Fruit fly (Drosophila melanogaster): Measurements from ENCODE around the gene CG32986.

The CG32986 gene

DNA sequence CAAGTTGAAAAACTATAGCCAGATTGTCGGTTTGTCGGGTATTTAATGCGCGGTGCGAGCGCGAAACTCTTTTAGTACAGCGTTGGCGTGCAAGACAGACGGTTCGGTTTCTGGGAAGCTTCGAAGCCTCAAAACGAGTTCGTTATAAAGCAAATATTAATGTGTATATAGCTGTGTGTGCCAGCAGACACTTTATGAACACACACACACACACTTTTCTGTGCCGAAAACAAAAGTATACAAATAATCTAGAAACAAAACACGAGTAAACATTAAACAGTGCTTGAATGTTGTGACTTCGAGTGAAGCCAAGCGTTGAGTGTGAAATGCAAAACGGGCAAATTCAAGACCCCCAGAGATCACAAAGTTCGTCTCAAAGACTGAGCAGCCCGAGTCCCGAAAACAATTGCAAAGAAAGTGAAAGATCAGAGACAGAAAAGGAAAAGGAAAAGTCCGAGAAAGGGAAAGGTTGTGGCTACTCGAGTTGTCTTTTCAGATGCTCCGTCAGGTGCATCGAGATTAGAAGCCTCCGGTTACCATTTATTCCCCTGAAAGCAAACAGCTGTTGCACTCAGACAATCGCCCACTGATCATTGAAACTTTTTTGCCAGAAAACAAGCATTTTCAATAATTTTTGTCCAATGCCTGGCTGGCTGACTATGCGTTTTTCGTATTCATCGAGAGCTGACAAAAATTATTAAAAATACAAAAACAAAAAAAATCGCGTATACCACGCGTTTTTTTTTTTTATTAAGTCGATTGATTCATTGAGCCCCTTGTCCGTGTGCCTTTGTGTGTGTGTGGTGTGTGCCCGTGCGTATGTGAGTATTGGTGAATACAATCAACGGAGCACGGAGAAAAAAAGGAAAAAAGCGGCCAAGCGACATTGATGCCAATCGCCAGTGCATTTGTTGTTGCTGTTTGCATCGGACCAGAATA, 36.4 kb downstream of the CG32986 start, which contains the start of gene CG34398 (continued):
- TF ChIP-seq CG4328 (GFP tag; optimal IDR thresholded peaks at IDR 0.05) (no peak), CG17359 (tag; optimal IDR thresholded peaks at IDR 0.05) (no peak), ewg (GFP tag; optimal IDR thresholded peaks at IDR 0.05) (no peak), CG11456 (GFP tag; IDR thresholded peaks at IDR 0.05) (no peak), CG4360 (GFP tag; IDR thresholded peaks at IDR 0.05) (no peak), Blimp-1 (GFP tag; optimal IDR thresholded peaks at IDR 0.05) (peak; percentile 66), sima (GFP tag; optimal IDR thresholded peaks at IDR 0.05) (no peak), CG10565 (GFP tag; optimal IDR thresholded peaks at IDR 0.05) (no peak), NC2β (GFP tag; optimal IDR thresholded peaks at IDR 0.05) (no peak), gfzf (GFP tag; optimal IDR thresholded peaks at IDR 0.05) (no peak), Fer2 (tag; optimal IDR thresholded peaks at IDR 0.05) (no peak), ranshi (GFP tag; IDR thresholded peaks at IDR 0.05) (0 out of 2 replicates have a peak, but pooled peaks have one; percentile 12), Nf-YC (tag; optimal IDR thresholded peaks at IDR 0.05) (no peak), CG11560 (tag; IDR thresholded peaks at IDR 0.05) (no peak), CG3995 (GFP tag; optimal IDR thresholded peaks at IDR 0.05) (peak; percentile 53), CG12942 (GFP tag; optimal IDR thresholded peaks at IDR 0.05) (no peak), bowl (GFP tag; IDR thresholded peaks at IDR 0.05) (no peak), CG8924 (tag; optimal IDR thresholded peaks at IDR 0.05) (no peak), Sry-β (GFP tag; optimal IDR thresholded peaks at IDR 0.05) (no peak), HLH3B (GFP tag; IDR thresholded peaks at IDR 0.05) (no peak), lola (GFP tag; optimal IDR thresholded peaks at IDR 0.05) (no peak), abd-A (tag; optimal IDR thresholded peaks at IDR 0.05) (peak; percentile 13), Hmr (GFP tag; optimal IDR thresholded peaks at IDR 0.05) (no peak), sim (GFP tag; IDR thresholded peaks at IDR 0.05) (0 out of 2 replicates have a peak, but pooled peaks have one; percentile 11), nom (GFP tag; optimal IDR thresholded peaks at IDR 0.05) (peak; percentile 35), Ravus (GFP tag; IDR thresholded peaks at IDR 0.05) (no peak), dpn (GFP tag; optimal IDR thresholded peaks at IDR 0.05) (no peak), CG1792 (GFP tag; optimal IDR thresholded peaks at IDR 0.05) (no peak), CG31441 (GFP tag; IDR thresholded peaks at IDR 0.05) (no peak), Hr39 (optimal IDR thresholded peaks at IDR 0.05) (no peak), CG15011 (GFP tag; optimal IDR thresholded peaks at IDR 0.05) (no peak), CG7786 (GFP tag; optimal IDR thresholded peaks at IDR 0.05) (no peak), CG6813 (GFP tag; optimal IDR thresholded peaks at IDR 0.05) (peak; percentile 2), stc (GFP tag; IDR thresholded peaks at IDR 0.05) (no peak), CG16813 (GFP tag; IDR thresholded peaks at IDR 0.05; ENCODE audit: partially characterized antibody) (no peak), wor (GFP tag; IDR thresholded peaks at IDR 0.05) (no peak), cad (GFP tag; optimal IDR thresholded peaks at IDR 0.05) (no peak), vvl (GFP tag; IDR thresholded peaks at IDR 0.05) (peak; percentile 41), CG5180 (GFP tag; optimal IDR thresholded peaks at IDR 0.05) (no peak), CG14050 (GFP tag; IDR thresholded peaks at IDR 0.05) (no peak), Aef1 (GFP tag; IDR thresholded peaks at IDR 0.05) (no peak), ato (GFP tag; IDR thresholded peaks at IDR 0.05; ENCODE audit: partially characterized antibody) (no peak), CG7372 (GFP tag; IDR thresholded peaks at IDR 0.05) (no peak), B-H2 (GFP tag; optimal IDR thresholded peaks at IDR 0.05) (no peak), toy (GFP tag; IDR thresholded peaks at IDR 0.05) (0 out of 2 replicates have a peak, but pooled peaks have one; percentile 9), cg (GFP tag; optimal IDR thresholded peaks at IDR 0.05) (peak; percentile 28), chm (GFP tag; IDR thresholded peaks at IDR 0.05) (no peak), CG4617 (GFP tag; optimal IDR thresholded peaks at IDR 0.05; ENCODE audit: borderline replicate concordance) (no peak), pzg (GFP tag; optimal IDR thresholded peaks at IDR 0.05) (no peak)

Measured in whole organism, embryonic.